Fruit fly (Drosophila melanogaster) whole organism, embryonic: Measurements from ENCODE around the gene CG12206.

Source experiments
- Awh ChIP-seq: fragments of 200-800 bp; sonication (Bioruptor generic); IDR thresholded peaks from 2 replicates; pipeline ENCODE4, ENCODE4 v1.3.6; 2022; ENCODE audit warnings: missing biosample characterization, missing genetic modification characterization
- C15 ChIP-seq: fragments of 200-800 bp; sonication (Bioruptor generic); IDR thresholded peaks from 3 replicates; pipeline ENCODE4 v1.3.6; 2022; ENCODE audit warnings: missing biosample characterization, missing genetic modification characterization
- CG1024 ChIP-seq: fragments of 200-800 bp; sonication (Bioruptor generic); IDR thresholded peaks from 2 replicates; pipeline ENCODE4 v1.3.6; 2022; ENCODE audit warnings: missing biosample characterization, missing genetic modification characterization
- CG10431 ChIP-seq: fragments of 200-800 bp; sonication (Bioruptor generic); optimal IDR thresholded peaks from 3 replicates; lab custom pipeline; 2018; ENCODE audit warnings: missing biosample characterization, mild to moderate bottlenecking, missing genetic modification characterization
- CG10543 ChIP-seq: fragments of 200-800 bp; sonication (Bioruptor generic); optimal IDR thresholded peaks from 3 replicates; lab custom pipeline; 2017; ENCODE audit warnings: missing biosample characterization, mild to moderate bottlenecking, missing genetic modification characterization, moderate library complexity
- CG10565 ChIP-seq: fragments of 200-800 bp; sonication (Bioruptor generic); optimal IDR thresholded peaks from 3 replicates; lab custom pipeline; 2016; ENCODE audit warnings: missing biosample characterization, mild to moderate bottlenecking, missing genetic modification characterization
- CG11456 ChIP-seq: fragments of 200-800 bp; sonication (Bioruptor generic); IDR thresholded peaks from 3 replicates; pipeline ENCODE4 v1.3.6; 2022; ENCODE audit warnings: missing biosample characterization, missing genetic modification characterization
- CG12236 ChIP-seq: fragments of 200-800 bp; sonication (Bioruptor generic); optimal IDR thresholded peaks from 2 replicates; lab custom pipeline; 2016; ENCODE audit warnings: missing biosample characterization, missing genetic modification characterization
- CG13287 ChIP-seq: fragments of 200-800 bp; sonication (Bioruptor generic); IDR thresholded peaks from 2 replicates; pipeline ENCODE4 v1.3.6; 2022; ENCODE audit warnings: missing biosample characterization, missing genetic modification characterization; ENCODE audit not compliant: partially characterized antibody
- CG15073 ChIP-seq: fragments of 200-800 bp; sonication (Bioruptor generic); optimal IDR thresholded peaks from 2 replicates; lab custom pipeline; 2016; ENCODE audit warnings: missing biosample characterization, missing genetic modification characterization
- CG18619 ChIP-seq: fragments of 200-800 bp; sonication (Bioruptor generic); optimal IDR thresholded peaks from 3 replicates; lab custom pipeline; 2017; ENCODE audit warnings: missing biosample characterization, mild to moderate bottlenecking, missing genetic modification characterization
- CG30431 ChIP-seq: fragments of 200-800 bp; sonication (Bioruptor generic); optimal IDR thresholded peaks from 2 replicates; lab custom pipeline; 2017; ENCODE audit warnings: missing biosample characterization, missing genetic modification characterization
- CG4328 ChIP-seq: fragments of 200-800 bp; sonication (Bioruptor generic); optimal IDR thresholded peaks from 3 replicates; lab custom pipeline; 2017; ENCODE audit warnings: missing biosample characterization, missing genetic modification reagents, missing genetic modification characterization
- CG4424 ChIP-seq: fragments of 200-800 bp; sonication (Bioruptor generic); optimal IDR thresholded peaks from 3 replicates; lab custom pipeline; 2016; ENCODE audit warnings: missing biosample characterization, missing genetic modification characterization
- CG8290 ChIP-seq, 3 experiments: fragments of 200-800 bp; sonication (Bioruptor generic); optimal IDR thresholded peaks; 2 replicates each; lab custom pipeline; 2016 to 2019; ENCODE audit warnings: missing biosample characterization in 3 of 3, missing genetic modification characterization in 3 of 3, mild to moderate bottlenecking in 2 of 3, moderate library complexity in 1 of 3
- CG8765 ChIP-seq: fragments of 200-800 bp; sonication (Bioruptor generic); IDR thresholded peaks from 2 replicates; pipeline ENCODE4 v1.3.6; 2022; ENCODE audit warnings: missing biosample characterization, missing genetic modification characterization
- CG9727 ChIP-seq: fragments of 200-800 bp; sonication (Bioruptor generic); optimal IDR thresholded peaks from 3 replicates; lab custom pipeline; 2017; ENCODE audit warnings: missing biosample characterization, mild to moderate bottlenecking, missing genetic modification characterization
- CTCF ChIP-seq: fragments of 200-800 bp; sonication (Bioruptor generic); optimal IDR thresholded peaks from 2 replicates; lab custom pipeline; 2017; ENCODE audit warnings: missing biosample characterization, mild to moderate bottlenecking, missing genetic modification characterization, moderate library complexity
- Chrac-16 ChIP-seq: fragments of 200-800 bp; sonication (Bioruptor generic); optimal IDR thresholded peaks from 3 replicates; lab custom pipeline; 2016; ENCODE audit warnings: missing biosample characterization, missing genetic modification characterization
- Dfd ChIP-seq, 2 experiments: fragments of >200 bp; optimal IDR thresholded peaks; 2 replicates each; lab custom pipeline; 2017; ENCODE audit warnings: missing biosample characterization in 2 of 2, missing genetic modification characterization in 2 of 2
- Dll ChIP-seq: fragments of 200-800 bp; sonication (Bioruptor generic); IDR thresholded peaks from 4 replicates; pipeline ENCODE4 v1.3.6; 2022; ENCODE audit warnings: missing biosample characterization, missing genetic modification characterization; ENCODE audit not compliant: partially characterized antibody
- HLH4C ChIP-seq: fragments of 200-800 bp; sonication (Bioruptor generic); IDR thresholded peaks from 3 replicates; pipeline ENCODE4 v1.3.6; 2022; ENCODE audit warnings: missing biosample characterization, missing genetic modification characterization; ENCODE audit not compliant: partially characterized antibody
- HLH54F ChIP-seq: fragments of 200-800 bp; sonication (Bioruptor generic); optimal IDR thresholded peaks from 3 replicates; lab custom pipeline; 2016; ENCODE audit warnings: missing biosample characterization, missing genetic modification characterization
- Hand ChIP-seq: fragments of 200-800 bp; sonication (Bioruptor generic); optimal IDR thresholded peaks from 2 replicates; lab custom pipeline; 2017; ENCODE audit warnings: mild to moderate bottlenecking, missing biosample characterization, missing genetic modification reagents, missing genetic modification characterization
- HmgZ ChIP-seq: fragments of 200-800 bp; sonication (Bioruptor generic); optimal IDR thresholded peaks from 2 replicates; lab custom pipeline; 2018; ENCODE audit warnings: missing biosample characterization, mild to moderate bottlenecking, missing genetic modification characterization
- Mad ChIP-seq: fragments of 200-800 bp; sonication (Bioruptor generic); optimal IDR thresholded peaks from 2 replicates; lab custom pipeline; 2016; ENCODE audit warnings: missing biosample characterization, missing genetic modification characterization
- Mrtf ChIP-seq: fragments of 200-800 bp; sonication (Bioruptor generic); IDR thresholded peaks from 3 replicates; pipeline ENCODE4 v1.3.6; 2022; ENCODE audit warnings: missing biosample characterization, missing genetic modification characterization
- NK7.1 ChIP-seq: fragments of 200-800 bp; sonication (Bioruptor generic); optimal IDR thresholded peaks from 3 replicates; lab custom pipeline; 2016; ENCODE audit warnings: missing biosample characterization, missing genetic modification characterization
- Nf-YC ChIP-seq: fragments of 200-800 bp; optimal IDR thresholded peaks from 3 replicates; lab custom pipeline; 2019; ENCODE audit warnings: missing biosample characterization, mild to moderate bottlenecking, missing genetic modification characterization, moderate library complexity
- Pdp1 ChIP-seq, 2 experiments: fragments of 200-800 bp; sonication (Bioruptor generic); optimal IDR thresholded peaks; 3 replicates each; lab custom pipeline; 2016; ENCODE audit warnings: missing biosample characterization in 2 of 2, missing genetic modification characterization in 2 of 2, mild to moderate bottlenecking in 1 of 2, moderate library complexity in 1 of 2
- Poxn ChIP-seq: fragments of 200-800 bp; sonication (Bioruptor generic); IDR thresholded peaks from 2 replicates; pipeline ENCODE4 v1.3.6; 2022; ENCODE audit warnings: missing biosample characterization, missing genetic modification characterization
- Scr ChIP-seq: fragments of 200-800 bp; sonication (Bioruptor generic); IDR thresholded peaks from 2 replicates; pipeline ENCODE4 v1.3.6; 2022; ENCODE audit warnings: missing biosample characterization, missing genetic modification characterization; ENCODE audit not compliant: partially characterized antibody
- Trl ChIP-seq, 3 experiments: fragments of >200 bp in 2 of 3; fragments of 200-800 bp in 1 of 3; sonication (Bioruptor generic) in 1 of 3; optimal IDR thresholded peaks; 2 replicates in 1 of 3; 3 replicates in 2 of 3; lab custom pipeline; 2016 to 2017; ENCODE audit warnings: missing biosample characterization in 1 of 3, missing genetic modification characterization in 1 of 3
- bab2 ChIP-seq: fragments of 200-800 bp; sonication (Bioruptor generic); optimal IDR thresholded peaks from 2 replicates; lab custom pipeline; 2016; ENCODE audit warnings: missing biosample characterization, missing genetic modification characterization
- dimm ChIP-seq: fragments of 200-800 bp; sonication (Bioruptor generic); IDR thresholded peaks from 2 replicates; pipeline ENCODE4 v1.3.6; 2022; ENCODE audit warnings: missing biosample characterization, missing genetic modification characterization
- dm ChIP-seq: fragments of 200-800 bp; sonication (Bioruptor generic); optimal IDR thresholded peaks from 3 replicates; lab custom pipeline; 2016; ENCODE audit warnings: missing biosample characterization, missing genetic modification characterization
- ftz-f1 ChIP-seq: fragments of 200-800 bp; sonication (Bioruptor generic); optimal IDR thresholded peaks from 2 replicates; lab custom pipeline; 2016; ENCODE audit warnings: missing biosample characterization, missing genetic modification characterization
- her ChIP-seq: fragments of 200-800 bp; sonication (Bioruptor generic); optimal IDR thresholded peaks from 2 replicates; lab custom pipeline; 2016; ENCODE audit warnings: missing biosample characterization, missing genetic modification characterization
- jing ChIP-seq: fragments of 200-800 bp; sonication (Bioruptor generic); optimal IDR thresholded peaks from 2 replicates; lab custom pipeline; 2018; ENCODE audit warnings: missing biosample characterization, mild to moderate bottlenecking, missing genetic modification characterization
- ken ChIP-seq: fragments of 200-800 bp; sonication (Bioruptor generic); IDR thresholded peaks from 3 replicates; pipeline ENCODE4 v1.3.6; 2022; ENCODE audit warnings: missing biosample characterization, missing genetic modification characterization
- lola ChIP-seq, 3 experiments: fragments of >200 bp in 2 of 3; fragments of 200-800 bp in 1 of 3; sonication (Bioruptor generic) in 1 of 3; optimal IDR thresholded peaks; 2 replicates each; lab custom pipeline; 2017 to 2019; ENCODE audit warnings: missing biosample characterization in 3 of 3, missing genetic modification characterization in 3 of 3, mild to moderate bottlenecking in 1 of 3, moderate library complexity in 1 of 3
- maf-S ChIP-seq: fragments of 200-800 bp; sonication (Bioruptor generic); optimal IDR thresholded peaks from 2 replicates; lab custom pipeline; 2016; ENCODE audit warnings: missing biosample characterization, missing genetic modification characterization
- mam ChIP-seq: fragments of 200-800 bp; sonication (Bioruptor generic); optimal IDR thresholded peaks from 3 replicates; lab custom pipeline; 2016; ENCODE audit warnings: missing biosample characterization, missing genetic modification characterization
- org-1 ChIP-seq: fragments of 200-800 bp; sonication (Bioruptor generic); optimal IDR thresholded peaks from 2 replicates; lab custom pipeline; 2017; ENCODE audit warnings: missing biosample characterization, missing genetic modification characterization
- p53 ChIP-seq: fragments of 200-800 bp; sonication (Bioruptor generic); optimal IDR thresholded peaks from 2 replicates; lab custom pipeline; 2016; ENCODE audit warnings: missing biosample characterization, missing genetic modification characterization
- phol ChIP-seq: fragments of 200-800 bp; sonication (Bioruptor generic); optimal IDR thresholded peaks from 3 replicates; lab custom pipeline; 2018; ENCODE audit warnings: missing biosample characterization, mild to moderate bottlenecking, missing genetic modification characterization, moderate library complexity
- row ChIP-seq: fragments of 200-800 bp; sonication (Bioruptor generic); IDR thresholded peaks from 3 replicates; pipeline ENCODE4 v1.3.6; 2022; ENCODE audit warnings: missing biosample characterization, missing genetic modification characterization
- tap ChIP-seq: fragments of 200-800 bp; optimal IDR thresholded peaks from 3 replicates; lab custom pipeline; 2019; ENCODE audit warnings: missing biosample characterization, mild to moderate bottlenecking, missing genetic modification characterization, moderate library complexity
- vnd ChIP-seq: fragments of 200-800 bp; sonication (Bioruptor generic); IDR thresholded peaks from 3 replicates; pipeline ENCODE4 v1.3.6; 2022; ENCODE audit warnings: missing biosample characterization, missing genetic modification characterization; ENCODE audit not compliant: partially characterized antibody
- yki ChIP-seq: fragments of >200 bp; optimal IDR thresholded peaks from 3 replicates; lab custom pipeline; 2018
- zfh1 ChIP-seq: fragments of 200-800 bp; sonication (Bioruptor generic); IDR thresholded peaks from 3 replicates; pipeline ENCODE4 v1.3.6; 2022; ENCODE audit warnings: missing biosample characterization, missing genetic modification characterization

Gene CG12206

DNA sequence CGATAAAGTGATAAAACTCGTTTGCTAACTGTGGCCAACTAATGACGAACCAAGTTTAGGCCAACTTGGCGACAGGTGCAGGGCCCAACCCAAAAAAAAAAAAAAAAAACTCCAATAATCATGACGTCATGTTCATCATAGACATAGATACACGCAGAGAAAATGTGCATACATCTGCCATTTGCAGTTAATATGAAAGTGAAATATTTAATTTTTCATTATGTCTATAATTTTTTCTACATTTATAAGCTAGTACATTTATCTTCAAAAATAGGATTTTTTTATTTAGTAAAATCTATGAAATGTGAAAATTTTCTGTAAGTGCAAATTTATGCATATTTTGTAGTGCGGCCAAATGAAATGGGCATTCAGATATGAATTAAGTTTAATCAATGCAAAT is 42.7 kb downstream of the CG12206 start (continued):
- TF ChIP-seq CG11456 (GFP tag; lab: Robert Waterston, UW) (peak; percentile 66; the same call in 2 of the 3 replicates), CG10431 (no peak), vnd (GFP tag; lab: Robert Waterston, UW) (no peak), CG8290 (GFP tag; optimal IDR thresholded peaks at IDR 0.05; lab: Kevin White, UChicago) (no peak), CG8290 (tag; optimal IDR thresholded peaks at IDR 0.05; lab: Kevin White, UChicago) (no peak), HLH4C (GFP tag; lab: Robert Waterston, UW) (no peak), dimm (GFP tag; lab: Robert Waterston, UW) (peak; percentile 46), Awh (GFP tag; lab: Robert Waterston, UW) (peak; percentile 85), NK7.1 (GFP tag; lab: Kevin White, UChicago) (no peak), CG30431 (no peak), Scr (GFP tag; lab: Robert Waterston, UW) (no peak), HLH54F (GFP tag; lab: Kevin White, UChicago) (no peak), CTCF (no peak), tap (tag; lab: Kevin White, UChicago) (peak; percentile 58), Hand (GFP tag; lab: Kevin White, UChicago) (no peak), CG12236 (no peak), CG10565 (GFP tag; lab: Kevin White, UChicago) (no peak), yki (lab: Kevin White, UChicago) (no peak), zfh1 (peak; percentile 72; the same call in 2 of the 3 replicates), Mrtf (GFP tag; lab: Robert Waterston, UW) (peak; percentile 76; the same call in 2 of the 3 replicates), maf-S (GFP tag; lab: Kevin White, UChicago) (peak; percentile 2), Dfd (GFP tag; optimal IDR thresholded peaks at IDR 0.05; lab: Kevin White, UChicago) (no peak), Trl (optimal IDR thresholded peaks at IDR 0.05; lab: Kevin White, UChicago) (no peak), Trl (GFP tag; optimal IDR thresholded peaks at IDR 0.05; lab: Kevin White, UChicago) (no peak), mam (GFP tag; lab: Kevin White, UChicago) (no peak), org-1 (GFP tag; lab: Kevin White, UChicago) (peak; percentile 52), her (GFP tag; lab: Kevin White, UChicago) (no peak), ken (GFP tag; lab: Robert Waterston, UW) (peak; percentile 62; the same call in 1 of the 3 replicates), CG9727 (GFP tag; lab: Kevin White, UChicago) (peak; percentile 56), CG8765 (no peak), CG4328 (GFP tag; lab: Kevin White, UChicago) (no peak), ftz-f1 (no peak), lola (GFP tag; optimal IDR thresholded peaks at IDR 0.05; lab: Kevin White, UChicago) (peak in 1 of 3 experiments; percentile 48), Nf-YC (tag; lab: Kevin White, UChicago) (peak; percentile 61), CG18619 (GFP tag; lab: Kevin White, UChicago) (peak; percentile 36), CG10543 (GFP tag; lab: Kevin White, UChicago) (peak; percentile 14), Chrac-16 (GFP tag; lab: Kevin White, UChicago) (peak; percentile 45), Poxn (GFP tag; lab: Robert Waterston, UW) (0 out of 2 replicates have a peak, but pooled peaks have one; percentile 19), phol (peak; percentile 64), CG1024 (GFP tag; lab: Robert Waterston, UW) (0 out of 2 replicates have a peak, but pooled peaks have one; percentile 21), dm (no peak), CG4424 (GFP tag; lab: Kevin White, UChicago) (peak; percentile 48), Mad (GFP tag; lab: Kevin White, UChicago) (no peak), Pdp1 (GFP tag; optimal IDR thresholded peaks at IDR 0.05; lab: Kevin White, UChicago) (peak in 1 of 2 experiments; percentile 35), Dll (GFP tag; lab: Robert Waterston, UW) (no peak), row (peak; percentile 86), CG13287 (GFP tag; lab: Robert Waterston, UW) (no peak), p53 (GFP tag; lab: Kevin White, UChicago) (no peak), jing (GFP tag; lab: Kevin White, UChicago) (no peak), C15 (GFP tag; lab: Robert Waterston, UW) (0 out of 3 replicates have a peak, but pooled peaks have one; percentile 45), bab2 (peak; percentile 32), HmgZ (tag; lab: Kevin White, UChicago) (peak; percentile 36), CG15073 (GFP tag; lab: Kevin White, UChicago) (no peak)
